Worm (Caenorhabditis elegans): ENCODE measurements around the gene ZK1320.11.

ce11 chrII:9621913-9622348, 45.5 kb upstream of the ZK1320.11 start:
- TF ChIP-seq dao-5 (tag; optimal IDR thresholded peaks at IDR 0.05) (no peak), him-1 (tag; optimal IDR thresholded peaks at IDR 0.05) (no peak)
